Fruit fly (Drosophila melanogaster) whole organism, embryonic: ENCODE data around the gene CG3032.

Experiments
- ATbp ChIP-seq: fragments of 200-800 bp; sonication (Bioruptor generic); optimal IDR thresholded peaks from 2 replicates; lab custom pipeline; 2017; ENCODE audit warnings: missing biosample characterization, mild to moderate bottlenecking, missing genetic modification characterization, missing genetic modification reagents
- CG10321 ChIP-seq: fragments of 200-800 bp; sonication (Bioruptor generic); IDR thresholded peaks from 2 replicates; pipeline ENCODE4 v1.3.6; 2022; ENCODE audit warnings: missing biosample characterization, missing genetic modification characterization
- CG10959 ChIP-seq: fragments of 200-800 bp; sonication (Bioruptor generic); IDR thresholded peaks from 2 replicates; pipeline ENCODE4 v1.3.6; 2022; ENCODE audit warnings: missing biosample characterization, missing genetic modification characterization
- CG11695 ChIP-seq: fragments of 200-800 bp; sonication (Bioruptor generic); IDR thresholded peaks from 3 replicates; pipeline ENCODE4 v1.3.6; 2022; ENCODE audit warnings: missing biosample characterization, missing genetic modification characterization
- CG12236 ChIP-seq: fragments of 200-800 bp; sonication (Bioruptor generic); optimal IDR thresholded peaks from 2 replicates; lab custom pipeline; 2016; ENCODE audit warnings: missing biosample characterization, missing genetic modification characterization
- CG1233 ChIP-seq: fragments of 200-800 bp; sonication (Bioruptor generic); optimal IDR thresholded peaks from 4 replicates; lab custom pipeline; 2018; ENCODE audit warnings: missing biosample characterization, mild to moderate bottlenecking, missing genetic modification characterization
- CG12744 ChIP-seq: fragments of 200-800 bp; sonication (Bioruptor generic); optimal IDR thresholded peaks from 2 replicates; lab custom pipeline; 2016; ENCODE audit warnings: missing biosample characterization, missing genetic modification characterization
- CG13424 ChIP-seq: fragments of 200-800 bp; sonication (Bioruptor generic); optimal IDR thresholded peaks from 2 replicates; lab custom pipeline; 2019; ENCODE audit warnings: missing biosample characterization, mild to moderate bottlenecking, missing genetic modification characterization, moderate library complexity
- CG15601 ChIP-seq: fragments of 200-800 bp; sonication (Bioruptor generic); optimal IDR thresholded peaks from 3 replicates; lab custom pipeline; 2019; ENCODE audit warnings: missing biosample characterization, mild to moderate bottlenecking, missing genetic modification characterization, moderate library complexity
- CG17385 ChIP-seq: fragments of 200-800 bp; sonication (Bioruptor generic); optimal IDR thresholded peaks from 3 replicates; lab custom pipeline; 2018; ENCODE audit warnings: missing biosample characterization, mild to moderate bottlenecking, missing genetic modification characterization
- CG17912 ChIP-seq: fragments of 200-800 bp; sonication (Bioruptor generic); optimal IDR thresholded peaks from 2 replicates; lab custom pipeline; 2018; ENCODE audit warnings: missing biosample characterization, mild to moderate bottlenecking, missing genetic modification characterization
- CG18619 ChIP-seq: fragments of 200-800 bp; sonication (Bioruptor generic); optimal IDR thresholded peaks from 3 replicates; lab custom pipeline; 2017; ENCODE audit warnings: missing biosample characterization, mild to moderate bottlenecking, missing genetic modification characterization
- CG3407 ChIP-seq: fragments of 200-800 bp; sonication (Bioruptor generic); optimal IDR thresholded peaks from 2 replicates; lab custom pipeline; 2018; ENCODE audit warnings: missing biosample characterization, mild to moderate bottlenecking, missing genetic modification characterization
- CG34376 ChIP-seq: fragments of 200-800 bp; sonication (Bioruptor generic); optimal IDR thresholded peaks from 2 replicates; lab custom pipeline; 2018; ENCODE audit warnings: missing biosample characterization, mild to moderate bottlenecking, missing genetic modification characterization
- CG6813 ChIP-seq: fragments of 200-800 bp; sonication (Bioruptor generic); optimal IDR thresholded peaks from 2 replicates; lab custom pipeline; 2017; ENCODE audit warnings: missing biosample characterization, missing genetic modification characterization, mild to moderate bottlenecking, moderate library complexity, missing genetic modification reagents
- CG7745 ChIP-seq: fragments of 200-800 bp; sonication (Bioruptor generic); optimal IDR thresholded peaks from 2 replicates; lab custom pipeline; 2018; ENCODE audit warnings: missing biosample characterization, mild to moderate bottlenecking, missing genetic modification characterization, moderate library complexity
- CG8281 ChIP-seq: fragments of 200-800 bp; sonication (Bioruptor generic); optimal IDR thresholded peaks from 2 replicates; lab custom pipeline; 2018; ENCODE audit warnings: missing biosample characterization, mild to moderate bottlenecking, missing genetic modification characterization, moderate library complexity
- CG8290 ChIP-seq, 3 experiments: fragments of 200-800 bp; sonication (Bioruptor generic); optimal IDR thresholded peaks; 2 replicates each; lab custom pipeline; 2016 to 2019; ENCODE audit warnings: missing biosample characterization in 3 of 3, missing genetic modification characterization in 3 of 3, mild to moderate bottlenecking in 2 of 3, moderate library complexity in 1 of 3
- CHES-1-like ChIP-seq: fragments of 200-800 bp; sonication (Bioruptor generic); optimal IDR thresholded peaks from 2 replicates; lab custom pipeline; 2016; ENCODE audit warnings: missing biosample characterization, missing genetic modification characterization
- Dll ChIP-seq: fragments of 200-800 bp; sonication (Bioruptor generic); IDR thresholded peaks from 4 replicates; pipeline ENCODE4 v1.3.6; 2022; ENCODE audit warnings: missing biosample characterization, missing genetic modification characterization; ENCODE audit not compliant: partially characterized antibody
- Elba2 ChIP-seq: fragments of 200-800 bp; sonication (Bioruptor generic); optimal IDR thresholded peaks from 3 replicates; lab custom pipeline; 2016; ENCODE audit warnings: missing biosample characterization, missing genetic modification characterization
- Hand ChIP-seq: fragments of 200-800 bp; sonication (Bioruptor generic); optimal IDR thresholded peaks from 2 replicates; lab custom pipeline; 2017; ENCODE audit warnings: mild to moderate bottlenecking, missing biosample characterization, missing genetic modification reagents, missing genetic modification characterization
- Hsf ChIP-seq: fragments of 200-800 bp; sonication (Bioruptor generic); optimal IDR thresholded peaks from 3 replicates; lab custom pipeline; 2016; ENCODE audit warnings: missing biosample characterization, missing genetic modification characterization
- Pdp1 ChIP-seq, 2 experiments: fragments of 200-800 bp; sonication (Bioruptor generic); optimal IDR thresholded peaks; 3 replicates each; lab custom pipeline; 2016; ENCODE audit warnings: missing biosample characterization in 2 of 2, missing genetic modification characterization in 2 of 2, mild to moderate bottlenecking in 1 of 2, moderate library complexity in 1 of 2
- Poxn ChIP-seq: fragments of 200-800 bp; sonication (Bioruptor generic); IDR thresholded peaks from 2 replicates; pipeline ENCODE4 v1.3.6; 2022; ENCODE audit warnings: missing biosample characterization, missing genetic modification characterization
- ac ChIP-seq: fragments of 200-800 bp; sonication (Bioruptor generic); optimal IDR thresholded peaks from 3 replicates; lab custom pipeline; 2017; ENCODE audit warnings: missing biosample characterization, mild to moderate bottlenecking, missing genetic modification characterization
- bab2 ChIP-seq: fragments of 200-800 bp; sonication (Bioruptor generic); optimal IDR thresholded peaks from 2 replicates; lab custom pipeline; 2016; ENCODE audit warnings: missing biosample characterization, missing genetic modification characterization
- bsh ChIP-seq, 2 experiments: fragments of 200-800 bp; sonication (Bioruptor generic); optimal IDR thresholded peaks; 2 replicates each; lab custom pipeline; 2017 to 2018; ENCODE audit warnings: mild to moderate bottlenecking in 2 of 2, missing biosample characterization in 2 of 2, missing genetic modification characterization in 2 of 2, moderate library complexity in 1 of 2
- ci ChIP-seq: fragments of 200-800 bp; sonication (Bioruptor generic); IDR thresholded peaks from 3 replicates; pipeline ENCODE4 v1.3.6; 2022; ENCODE audit warnings: missing biosample characterization, missing genetic modification characterization
- croc ChIP-seq: fragments of 200-800 bp; sonication (Bioruptor generic); conservative IDR thresholded peaks from 3 replicates; pipeline ENCODE4 v1.3.6; 2022; ENCODE audit warnings: missing biosample characterization, missing genetic modification characterization
- danr ChIP-seq: fragments of 200-800 bp; sonication (Bioruptor generic); IDR thresholded peaks from 2 replicates; pipeline ENCODE4 v1.3.6; 2022; ENCODE audit warnings: missing biosample characterization, missing genetic modification characterization
- dmrt11E ChIP-seq: fragments of 200-800 bp; sonication (Bioruptor generic); optimal IDR thresholded peaks from 3 replicates; lab custom pipeline; 2018; ENCODE audit warnings: missing biosample characterization, mild to moderate bottlenecking, missing genetic modification characterization, moderate library complexity
- exex ChIP-seq: fragments of 200-800 bp; sonication (Bioruptor generic); optimal IDR thresholded peaks from 4 replicates; lab custom pipeline; 2018; ENCODE audit warnings: missing biosample characterization, mild to moderate bottlenecking, missing genetic modification characterization, moderate library complexity
- fd102C ChIP-seq: fragments of 200-800 bp; sonication (Bioruptor generic); optimal IDR thresholded peaks from 2 replicates; lab custom pipeline; 2018; ENCODE audit warnings: missing biosample characterization, mild to moderate bottlenecking, missing genetic modification characterization, moderate library complexity
- fd64A ChIP-seq: fragments of 200-800 bp; sonication (Bioruptor generic); optimal IDR thresholded peaks from 3 replicates; lab custom pipeline; 2018; ENCODE audit warnings: missing biosample characterization, mild to moderate bottlenecking, missing genetic modification characterization
- gem ChIP-seq: fragments of 200-800 bp; sonication (Bioruptor generic); optimal IDR thresholded peaks from 2 replicates; lab custom pipeline; 2019; ENCODE audit warnings: missing biosample characterization, mild to moderate bottlenecking, missing genetic modification characterization, moderate library complexity
- lab ChIP-seq: fragments of 200-800 bp; sonication (Bioruptor generic); optimal IDR thresholded peaks from 3 replicates; lab custom pipeline; 2017; ENCODE audit warnings: missing biosample characterization, missing genetic modification characterization, mild to moderate bottlenecking, moderate library complexity, missing genetic modification reagents
- luna ChIP-seq: fragments of 200-800 bp; sonication (Bioruptor generic); optimal IDR thresholded peaks from 2 replicates; lab custom pipeline; 2016; ENCODE audit warnings: missing biosample characterization, missing genetic modification characterization
- mirr ChIP-seq: fragments of 200-800 bp; sonication (Bioruptor generic); optimal IDR thresholded peaks from 3 replicates; lab custom pipeline; 2018; ENCODE audit warnings: missing biosample characterization, mild to moderate bottlenecking, missing genetic modification characterization
- nom ChIP-seq: fragments of 200-800 bp; sonication (Bioruptor generic); optimal IDR thresholded peaks from 2 replicates; lab custom pipeline; 2017; ENCODE audit warnings: missing biosample characterization, missing genetic modification characterization, mild to moderate bottlenecking, moderate library complexity, missing genetic modification reagents
- odd ChIP-seq: fragments of 200-800 bp; sonication (Bioruptor generic); optimal IDR thresholded peaks from 2 replicates; lab custom pipeline; 2017; ENCODE audit warnings: missing biosample characterization, mild to moderate bottlenecking, missing genetic modification characterization
- sd ChIP-seq: fragments of 200-800 bp; sonication (Bioruptor generic); optimal IDR thresholded peaks from 3 replicates; lab custom pipeline; 2018; ENCODE audit warnings: missing biosample characterization, mild to moderate bottlenecking, missing genetic modification characterization, moderate library complexity
- sens ChIP-seq: fragments of 200-800 bp; sonication (Bioruptor generic); peaks from one replicate; lab custom pipeline; 2016; ENCODE audit warnings: missing biosample characterization, missing genetic modification characterization
- seq ChIP-seq: fragments of 200-800 bp; sonication (Bioruptor generic); IDR thresholded peaks from 2 replicates; pipeline ENCODE4 v1.3.6; 2022; ENCODE audit warnings: missing biosample characterization, missing genetic modification characterization
- sug ChIP-seq: fragments of 200-800 bp; optimal IDR thresholded peaks from 2 replicates; lab custom pipeline; 2019; ENCODE audit warnings: missing biosample characterization, mild to moderate bottlenecking, missing genetic modification characterization, moderate library complexity
- tin ChIP-seq: fragments of 200-800 bp; sonication (Bioruptor generic); optimal IDR thresholded peaks from 3 replicates; lab custom pipeline; 2016; ENCODE audit warnings: missing biosample characterization, missing genetic modification characterization
- trem ChIP-seq: fragments of 200-800 bp; optimal IDR thresholded peaks from 3 replicates; lab custom pipeline; 2019; ENCODE audit warnings: missing biosample characterization, mild to moderate bottlenecking, missing genetic modification characterization, moderate library complexity
- wek ChIP-seq: fragments of 200-800 bp; sonication (Bioruptor generic); optimal IDR thresholded peaks from 3 replicates; lab custom pipeline; 2018; ENCODE audit warnings: missing biosample characterization, mild to moderate bottlenecking, missing genetic modification characterization, moderate library complexity

The CG3032 gene

dm6 chrX:6994473-6995179 lies 19.1 kb downstream of the CG3032 start:
- peak; percentile 83 for TF ChIP-seq exex
- TF ChIP-seq luna = no peak
- peak; percentile 15 for TF ChIP-seq CG18619 (GFP tag; lab: Kevin White, UChicago)
- peak; percentile 60 for TF ChIP-seq sens
- TF ChIP-seq bab2 (GFP tag; lab: Kevin White, UChicago) = no peak
- 0 out of 3 replicates have a peak, but pooled peaks have one; percentile 22 for TF ChIP-seq ci (GFP tag; lab: Robert Waterston, UW)
- no peak for TF ChIP-seq CG11695 (GFP tag; lab: Robert Waterston, UW)
- peak; percentile 40 for TF ChIP-seq odd (GFP tag; lab: Kevin White, UChicago)
- no peak for TF ChIP-seq CHES-1-like (GFP tag; lab: Kevin White, UChicago)
- peak; percentile 24 for TF ChIP-seq sug (tag; lab: Kevin White, UChicago)
- no peak for TF ChIP-seq Poxn
- peak; percentile 29 for TF ChIP-seq ATbp (GFP tag; lab: Kevin White, UChicago)
- peak; percentile 26 for TF ChIP-seq CG7745 (tag; lab: Kevin White, UChicago)
- TF ChIP-seq CG12744 (GFP tag; lab: Kevin White, UChicago) = no peak
- peak; percentile 14 for TF ChIP-seq Hand (GFP tag; lab: Kevin White, UChicago)
- peak; percentile 42 for TF ChIP-seq CG15601
- TF ChIP-seq CG13424 (tag; lab: Kevin White, UChicago) = peak; percentile 20
- no peak for TF ChIP-seq CG10959 (GFP tag; lab: Robert Waterston, UW)
- TF ChIP-seq fd64A (GFP tag; lab: Kevin White, UChicago) = peak; percentile 7
- no peak for TF ChIP-seq seq
- peak; percentile 22 for TF ChIP-seq dmrt11E
- TF ChIP-seq CG1233 (GFP tag; lab: Kevin White, UChicago) = peak; percentile 6
- no peak for TF ChIP-seq Hsf (GFP tag; lab: Kevin White, UChicago)
- peak; percentile 13 for TF ChIP-seq CG17385 (GFP tag; lab: Kevin White, UChicago)
- peak in 1 of 2 experiments; percentile 3 for TF ChIP-seq bsh (GFP tag; optimal IDR thresholded peaks at IDR 0.05; lab: Kevin White, UChicago)
- TF ChIP-seq CG10321 = no peak
- no peak for TF ChIP-seq tin (GFP tag; lab: Kevin White, UChicago)
- peak; percentile 43 for TF ChIP-seq wek (GFP tag; lab: Kevin White, UChicago)
- no peak for TF ChIP-seq CG8290 (GFP tag; optimal IDR thresholded peaks at IDR 0.05; lab: Kevin White, UChicago)
- peak; percentile 19 to 56 for TF ChIP-seq CG8290 (tag; optimal IDR thresholded peaks at IDR 0.05; lab: Kevin White, UChicago)
- TF ChIP-seq mirr = peak; percentile 84
- TF ChIP-seq Dll (GFP tag; lab: Robert Waterston, UW) = no peak
- peak; percentile 54 for TF ChIP-seq CG34376 (GFP tag; lab: Kevin White, UChicago)
- no peak for TF ChIP-seq trem
- peak; percentile 77 for TF ChIP-seq nom (GFP tag; lab: Kevin White, UChicago)
- TF ChIP-seq lab = peak; percentile 34
- no peak for TF ChIP-seq croc (GFP tag; lab: Robert Waterston, UW)
- no peak for TF ChIP-seq CG17912
- peak; percentile 11 for TF ChIP-seq gem (tag; lab: Kevin White, UChicago)
- no peak for TF ChIP-seq Elba2
- TF ChIP-seq CG8281 = no peak
- no peak for TF ChIP-seq danr (GFP tag; lab: Robert Waterston, UW)
- TF ChIP-seq CG3407 (GFP tag; lab: Kevin White, UChicago) = peak; percentile 19
- peak in 1 of 2 experiments; percentile 22 for TF ChIP-seq Pdp1 (GFP tag; optimal IDR thresholded peaks at IDR 0.05; lab: Kevin White, UChicago)
- peak; percentile 40 for TF ChIP-seq CG6813
- TF ChIP-seq sd = peak; percentile 79
- peak; percentile 21 for TF ChIP-seq fd102C (GFP tag; lab: Kevin White, UChicago)
- peak; percentile 5 for TF ChIP-seq CG12236
- no peak for TF ChIP-seq ac (GFP tag; lab: Kevin White, UChicago)
